Worm (Caenorhabditis elegans) whole organism, L3 larva: ENCODE data around the gene gdh-1.

Experiments
- R02D3.7 ChIP-seq: fragments of 150-350 bp; optimal IDR thresholded peaks from 2 replicates; lab custom pipeline; 2014; ENCODE audit warnings: missing biosample characterization, missing genetic modification characterization
- aly-2 ChIP-seq: fragments of 150-350 bp; optimal IDR thresholded peaks from 2 replicates; lab custom pipeline; 2014; ENCODE audit warnings: missing biosample characterization, missing genetic modification characterization
- ama-1 ChIP-seq: fragments of 150-350 bp; optimal IDR thresholded peaks from 2 replicates; lab custom pipeline; 2018
- elt-1 ChIP-seq: fragments of 150-350 bp; optimal IDR thresholded peaks from 2 replicates; lab custom pipeline; 2014; ENCODE audit warnings: missing biosample characterization, missing genetic modification characterization
- lsy-12 ChIP-seq: sonication (generic microtip); optimal IDR thresholded peaks from 2 replicates; lab custom pipeline; 2016; ENCODE audit warnings: mild to moderate bottlenecking, missing genetic modification characterization, missing compliant biosample characterization
- nhr-23 ChIP-seq: fragments of 150-350 bp; optimal IDR thresholded peaks from 2 replicates; lab custom pipeline; 2014; ENCODE audit warnings: missing biosample characterization, missing genetic modification reagents, missing genetic modification characterization
- nhr-67 ChIP-seq: fragments of 150-350 bp; optimal IDR thresholded peaks from 2 replicates; lab custom pipeline; 2014; ENCODE audit warnings: missing biosample characterization, missing genetic modification characterization
- pqm-1 ChIP-seq: fragments of 150-350 bp; optimal IDR thresholded peaks from 2 replicates; lab custom pipeline; 2017; ENCODE audit warnings: missing biosample characterization, missing genetic modification characterization, inconsistent platforms
- sea-2 ChIP-seq: fragments of 150-350 bp; sonication (generic microtip); optimal IDR thresholded peaks from 4 replicates; lab custom pipeline; 2014; ENCODE audit warnings: missing biosample characterization, missing genetic modification reagents, missing genetic modification characterization
- skn-1 ChIP-seq: fragments of 150-350 bp; optimal IDR thresholded peaks from 2 replicates; lab custom pipeline; 2014; ENCODE audit warnings: missing biosample characterization, missing genetic modification characterization
- snpc-4 ChIP-seq: fragments of 150-350 bp; optimal IDR thresholded peaks from 2 replicates; lab custom pipeline; 2014; ENCODE audit warnings: missing biosample characterization, missing genetic modification characterization
- tbx-2 ChIP-seq: sonication (generic microtip); optimal IDR thresholded peaks from 2 replicates; lab custom pipeline; 2016; ENCODE audit warnings: mild to moderate bottlenecking, missing genetic modification characterization, missing compliant biosample characterization
- zag-1 ChIP-seq: fragments of 150-350 bp; optimal IDR thresholded peaks from 2 replicates; lab custom pipeline; 2014; ENCODE audit warnings: missing biosample characterization, missing genetic modification characterization
- ztf-4 ChIP-seq: fragments of 150-350 bp; optimal IDR thresholded peaks from 2 replicates; lab custom pipeline; 2014; ENCODE audit warnings: missing biosample characterization, missing genetic modification characterization

ce11 chrIV:11938554-11938953 is 14.5 kb upstream of the gdh-1 start:
- TF ChIP-seq nhr-67 (tag; lab: Kevin White, UChicago) = no peak
- no peak for TF ChIP-seq snpc-4 (tag; lab: Kevin White, UChicago)
- no peak for TF ChIP-seq nhr-23
- TF ChIP-seq elt-1 (tag; lab: Kevin White, UChicago) = no peak
- no peak for TF ChIP-seq aly-2
- TF ChIP-seq sea-2 (GFP tag; lab: Kevin White, UChicago) = no peak
- TF ChIP-seq ama-1 (lab: Kevin White, UChicago) = no peak
- no peak for TF ChIP-seq skn-1 (tag; lab: Kevin White, UChicago)
- no peak for TF ChIP-seq lsy-12 (tag; lab: Kevin White, UChicago)
- no peak for TF ChIP-seq R02D3.7 (tag; lab: Kevin White, UChicago)
- TF ChIP-seq zag-1 (tag; lab: Kevin White, UChicago) = no peak
- TF ChIP-seq tbx-2 (tag; lab: Kevin White, UChicago) = no peak
- TF ChIP-seq pqm-1 (tag; lab: Kevin White, UChicago) = no peak
- TF ChIP-seq ztf-4 (tag; lab: Kevin White, UChicago) = no peak
